Fruit fly (Drosophila melanogaster): Measurements from ENCODE around the gene CG18675.

dm6 chr3L:4238195-4238594 is 64.5 kb downstream of the CG18675 start:
- no peak for TF ChIP-seq cnc (optimal IDR thresholded peaks at IDR 0.05)
- TF ChIP-seq kay (GFP tag; ENCODE audit: borderline replicate concordance), result no peak
- TF ChIP-seq Clk (GFP tag; optimal IDR thresholded peaks at IDR 0.05), result no peak
- TF ChIP-seq Hr96 (GFP tag; optimal IDR thresholded peaks at IDR 0.05), result no peak
- no peak for TF ChIP-seq CG5204 (GFP tag; optimal IDR thresholded peaks at IDR 0.05)
- no peak for TF ChIP-seq toe (GFP tag; optimal IDR thresholded peaks at IDR 0.05)
- no peak for TF ChIP-seq bab1 (GFP tag; optimal IDR thresholded peaks at IDR 0.05)
